Worm (Caenorhabditis elegans) whole organism, early embryonic: ENCODE measurements around the gene eas-1.

Source experiments
- B0310.2 ChIP-seq: sonication (generic microtip); optimal IDR thresholded peaks from 2 replicates; lab custom pipeline; 2016; ENCODE audit warnings: mild to moderate bottlenecking, missing genetic modification characterization, missing compliant biosample characterization
- F13C5.2 ChIP-seq: sonication (generic microtip); optimal IDR thresholded peaks from 2 replicates; lab custom pipeline; 2017; ENCODE audit warnings: mild to moderate bottlenecking, missing genetic modification characterization, inconsistent platforms, missing compliant biosample characterization
- aly-1 ChIP-seq: sonication (generic microtip); optimal IDR thresholded peaks from 2 replicates; lab custom pipeline; 2016; ENCODE audit warnings: missing genetic modification characterization, missing compliant biosample characterization
- ama-1 ChIP-seq: fragments of 150-350 bp; optimal IDR thresholded peaks from 2 replicates; lab custom pipeline; 2014
- ceh-13 ChIP-seq: fragments of 200-800 bp; sonication (Bioruptor generic); optimal IDR thresholded peaks from 2 replicates; lab custom pipeline; 2018; ENCODE audit warnings: mild to moderate bottlenecking, missing genetic modification characterization, missing compliant biosample characterization
- ceh-36 ChIP-seq: sonication (generic microtip); optimal IDR thresholded peaks from 2 replicates; lab custom pipeline; 2016; ENCODE audit warnings: missing genetic modification characterization, inconsistent platforms, missing compliant biosample characterization
- ets-7 ChIP-seq: sonication (generic microtip); optimal IDR thresholded peaks from 2 replicates; lab custom pipeline; 2016; ENCODE audit warnings: missing genotype, missing genetic modification characterization, missing compliant biosample characterization
- flt-1 ChIP-seq: fragments of 200-800 bp; sonication (Bioruptor generic); IDR thresholded peaks from 2 replicates; pipeline ENCODE4 v1.3.6; 2022; ENCODE audit warnings: missing genetic modification characterization, missing compliant biosample characterization
- hmbx-1 ChIP-seq: sonication (generic microtip); optimal IDR thresholded peaks from 2 replicates; lab custom pipeline; 2016; ENCODE audit warnings: mild to moderate bottlenecking, missing genetic modification characterization, missing compliant biosample characterization
- hmg-4 ChIP-seq: fragments of 200-800 bp; sonication (Bioruptor generic); optimal IDR thresholded peaks from 2 replicates; lab custom pipeline; 2018; ENCODE audit warnings: mild to moderate bottlenecking, missing genetic modification characterization, missing compliant biosample characterization
- hnd-1 ChIP-seq: sonication (generic microtip); optimal IDR thresholded peaks from 2 replicates; lab custom pipeline; 2016; ENCODE audit warnings: missing genetic modification characterization, missing compliant biosample characterization
- pes-1 ChIP-seq: fragments of 200-800 bp; sonication (Bioruptor generic); IDR thresholded peaks from 2 replicates; pipeline ENCODE4 v1.3.6; 2022; ENCODE audit warnings: missing genetic modification reagents, missing genetic modification characterization, missing compliant biosample characterization
- scrt-1 ChIP-seq: fragments of 200-800 bp; sonication (Bioruptor generic); IDR thresholded peaks from 2 replicates; pipeline ENCODE4 v1.3.6; 2022; ENCODE audit warnings: missing genetic modification characterization, missing compliant biosample characterization
- sea-1 ChIP-seq: fragments of 200-800 bp; sonication (Bioruptor generic); conservative IDR thresholded peaks from 2 replicates; pipeline ENCODE4 v1.3.6; 2022; ENCODE audit warnings: missing genetic modification characterization, missing compliant biosample characterization
- tbx-11 ChIP-seq: fragments of 200-800 bp; sonication (Bioruptor generic); IDR thresholded peaks from 2 replicates; pipeline ENCODE4 v1.3.6; 2022; ENCODE audit warnings: missing genetic modification characterization, missing compliant biosample characterization
- tbx-37 ChIP-seq: fragments of 200-800 bp; sonication (Bioruptor generic); conservative IDR thresholded peaks from 2 replicates; pipeline ENCODE4 v1.3.6; 2022; ENCODE audit warnings: missing genetic modification reagents, missing genetic modification characterization, missing compliant biosample characterization
- tra-4 ChIP-seq: sonication (generic microtip); optimal IDR thresholded peaks from 2 replicates; lab custom pipeline; 2017; ENCODE audit warnings: missing genetic modification characterization, missing compliant biosample characterization

Gene eas-1

DNA sequence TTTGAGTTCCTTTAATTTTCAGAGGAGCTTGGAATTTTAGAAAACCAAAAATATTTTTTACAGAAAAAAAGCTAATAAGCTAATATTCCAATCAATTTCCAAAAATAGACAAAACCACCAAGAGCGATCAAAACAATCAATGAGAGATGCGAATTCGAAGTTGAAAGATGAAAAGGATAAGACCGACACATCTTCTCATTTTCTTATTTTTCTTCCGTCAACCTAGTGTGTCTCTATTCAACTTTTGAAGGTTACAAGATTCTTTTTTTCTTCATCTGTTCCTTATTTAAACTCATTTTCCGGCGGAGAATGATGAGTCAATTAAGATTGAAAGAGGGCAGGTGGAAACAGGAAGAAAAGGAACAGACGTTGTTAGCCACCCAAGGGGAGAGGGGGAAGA, 27.4 kb downstream of the eas-1 start:
- TF ChIP-seq scrt-1, result no peak
- TF ChIP-seq tbx-37 (GFP tag; lab: Robert Waterston, UW), result no peak
- TF ChIP-seq aly-1, result no peak
- TF ChIP-seq ets-7 (tag; lab: Kevin White, UChicago), result no peak
- TF ChIP-seq ceh-13 (GFP tag; lab: Kevin White, UChicago), result no peak
- TF ChIP-seq hmbx-1 (tag; lab: Kevin White, UChicago), result no peak
- no peak for TF ChIP-seq B0310.2 (tag; lab: Kevin White, UChicago)
- no peak for TF ChIP-seq ceh-36
- TF ChIP-seq ama-1 (lab: Kevin White, UChicago), result no peak
- no peak for TF ChIP-seq hmg-4 (GFP tag; lab: Kevin White, UChicago)
- TF ChIP-seq tbx-11 (GFP tag; lab: Robert Waterston, UW), result no peak
- no peak for TF ChIP-seq F13C5.2 (tag; lab: Kevin White, UChicago)
- no peak for TF ChIP-seq flt-1 (GFP tag; lab: Robert Waterston, UW)
- TF ChIP-seq sea-1 (GFP tag; lab: Robert Waterston, UW), result no peak
- TF ChIP-seq pes-1 (GFP tag; lab: Robert Waterston, UW), result no peak
- TF ChIP-seq tra-4 (tag; lab: Kevin White, UChicago), result no peak
- TF ChIP-seq hnd-1, result no peak

DNA sequence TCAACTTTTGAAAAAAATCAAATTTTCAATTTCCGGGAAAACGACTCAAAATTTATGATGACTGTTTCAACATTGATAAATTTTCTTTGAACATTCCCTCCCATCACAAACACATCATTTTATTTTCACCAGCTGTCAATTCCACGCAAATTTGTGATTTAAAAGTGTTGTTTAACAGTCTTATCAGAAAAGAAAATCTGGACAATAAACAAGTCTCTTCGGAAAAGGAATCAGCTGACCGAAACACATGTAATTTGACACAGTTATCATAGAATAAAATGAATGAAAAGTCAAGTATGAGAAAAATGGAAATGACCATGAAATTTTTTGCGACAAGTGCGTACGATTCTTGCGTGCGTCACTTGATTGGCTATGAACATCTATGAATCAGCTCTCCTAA, 28.9 kb downstream of the eas-1 start:
- no peak for TF ChIP-seq F13C5.2 (tag; lab: Kevin White, UChicago)
- TF ChIP-seq tbx-37 (GFP tag; lab: Robert Waterston, UW), result no peak
- TF ChIP-seq pes-1 (GFP tag; lab: Robert Waterston, UW), result no peak
- TF ChIP-seq ceh-13 (GFP tag; lab: Kevin White, UChicago), result no peak
- TF ChIP-seq flt-1 (GFP tag; lab: Robert Waterston, UW), result no peak
- no peak for TF ChIP-seq tra-4 (tag; lab: Kevin White, UChicago)
- TF ChIP-seq scrt-1, result no peak
- TF ChIP-seq ama-1 (lab: Kevin White, UChicago), result no peak
- no peak for TF ChIP-seq aly-1
- no peak for TF ChIP-seq ets-7 (tag; lab: Kevin White, UChicago)
- TF ChIP-seq hmbx-1 (tag; lab: Kevin White, UChicago), result no peak

DNA sequence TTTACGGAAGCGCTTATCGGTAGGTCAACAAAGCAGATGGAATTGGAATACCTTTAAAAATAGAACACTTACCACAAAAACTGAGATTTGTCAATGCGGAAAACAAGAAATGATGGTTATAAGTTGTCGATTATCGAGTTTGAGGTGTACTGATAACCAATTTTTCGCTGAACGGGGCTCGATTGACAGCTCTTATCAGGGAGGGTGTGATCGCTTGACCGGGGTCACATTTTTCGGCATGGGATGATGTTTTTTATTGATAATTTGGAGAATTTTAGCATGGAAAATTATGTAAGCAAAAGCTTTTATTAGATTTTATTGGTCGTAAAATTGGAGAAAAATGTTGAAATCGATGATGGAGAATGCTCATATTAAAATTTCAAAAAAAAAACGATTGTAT, 29.7 kb downstream of the eas-1 start:
- no peak for TF ChIP-seq B0310.2 (tag; lab: Kevin White, UChicago)
- TF ChIP-seq ama-1 (lab: Kevin White, UChicago), result no peak
- TF ChIP-seq hmbx-1 (tag; lab: Kevin White, UChicago), result no peak
- TF ChIP-seq aly-1, result no peak
- no peak for TF ChIP-seq hnd-1
- no peak for TF ChIP-seq hmg-4 (GFP tag; lab: Kevin White, UChicago)
- no peak for TF ChIP-seq ceh-13 (GFP tag; lab: Kevin White, UChicago)
- TF ChIP-seq pes-1 (GFP tag; lab: Robert Waterston, UW), result no peak
- no peak for TF ChIP-seq F13C5.2 (tag; lab: Kevin White, UChicago)
- no peak for TF ChIP-seq flt-1 (GFP tag; lab: Robert Waterston, UW)
- TF ChIP-seq ets-7 (tag; lab: Kevin White, UChicago), result no peak
- TF ChIP-seq tbx-11 (GFP tag; lab: Robert Waterston, UW), result no peak
- no peak for TF ChIP-seq ceh-36
- TF ChIP-seq scrt-1, result no peak
- no peak for TF ChIP-seq tra-4 (tag; lab: Kevin White, UChicago)

DNA sequence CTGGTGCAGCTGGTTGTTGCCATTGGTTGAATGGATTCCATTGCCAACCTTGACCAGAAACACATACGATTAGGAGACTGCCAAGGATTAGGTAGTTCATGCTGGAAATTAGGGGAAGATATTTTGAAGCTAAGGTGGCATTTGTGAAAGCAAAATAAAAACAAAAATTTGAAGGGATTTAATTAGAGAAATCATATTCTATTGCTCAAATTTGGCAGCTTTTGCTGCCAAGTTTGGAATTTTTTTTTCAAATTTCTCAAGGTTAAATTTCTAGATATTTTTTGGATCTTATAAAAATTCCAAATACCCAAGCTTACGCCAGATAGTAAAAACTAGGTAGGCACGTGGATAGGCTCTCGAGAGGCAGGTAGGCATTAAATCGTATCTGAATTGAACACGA, 31.1 kb downstream of the eas-1 start, which contains the start of gene F26G1.5:
TSS of gene F26G1.5 (minus strand) at position 101 of the 400 bp plus-strand sequence.
- TF ChIP-seq ceh-13 (GFP tag; lab: Kevin White, UChicago), result no peak
- no peak for TF ChIP-seq hnd-1
- no peak for TF ChIP-seq scrt-1

DNA sequence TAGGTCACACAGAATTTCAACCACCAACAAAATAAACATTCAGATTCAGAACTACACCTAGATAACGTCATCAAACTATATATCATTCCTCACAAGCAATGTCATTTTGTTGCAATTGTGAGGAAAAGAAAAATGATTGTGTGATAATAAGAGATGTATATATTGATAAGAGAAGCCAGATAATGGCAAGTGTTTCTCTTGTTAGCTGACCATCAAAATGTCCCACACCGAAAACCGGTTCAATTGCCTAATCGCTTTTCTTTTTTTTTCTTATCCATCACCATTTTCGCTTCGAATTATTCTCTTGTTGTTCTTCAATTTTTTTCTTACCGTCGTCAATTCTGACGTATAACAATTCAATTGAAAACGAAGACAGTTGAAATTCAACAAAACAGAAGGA, 32.2 kb downstream of the eas-1 start:
- TF ChIP-seq ceh-36 (no peak), ama-1 (lab: Kevin White, UChicago) (no peak), ceh-13 (GFP tag; lab: Kevin White, UChicago) (no peak), flt-1 (GFP tag; lab: Robert Waterston, UW) (no peak), tbx-11 (GFP tag; lab: Robert Waterston, UW) (no peak), tra-4 (tag; lab: Kevin White, UChicago) (no peak)

DNA sequence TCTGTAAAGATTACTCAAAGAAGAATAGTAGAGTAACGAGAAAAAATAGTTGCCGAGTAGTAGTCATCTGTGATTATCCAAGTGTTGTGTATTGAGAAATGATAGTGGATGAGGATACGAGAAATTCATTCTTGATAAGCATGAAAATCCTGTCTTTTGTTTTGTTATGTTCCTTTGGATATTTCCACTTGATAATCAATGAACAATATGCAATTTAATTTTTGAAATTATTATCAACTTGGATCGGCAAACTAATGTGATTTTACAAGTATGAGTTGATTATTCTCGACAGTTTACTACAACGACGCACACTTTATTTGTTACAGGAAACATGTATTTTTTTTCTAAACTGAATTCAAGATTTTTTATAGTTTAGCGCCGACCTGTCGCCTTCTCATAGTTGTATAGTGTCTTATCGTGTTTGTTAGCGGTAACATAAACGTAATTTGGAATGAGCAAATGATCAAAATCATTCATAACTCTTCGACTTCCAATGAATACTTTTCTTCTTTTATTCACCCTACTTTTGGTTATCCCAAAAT, 33.8 kb downstream of the eas-1 start, which contains the start of the genes F26G1.9 and F26G1.10:
TSS of gene F26G1.9 (minus strand) at position 101 of the 542 bp plus-strand sequence.
TSS of gene F26G1.10 (plus strand) at position 492 of the 542 bp plus-strand sequence.
- TF ChIP-seq ets-7 (tag; lab: Kevin White, UChicago), result no peak
- no peak for TF ChIP-seq ceh-13 (GFP tag; lab: Kevin White, UChicago)

DNA sequence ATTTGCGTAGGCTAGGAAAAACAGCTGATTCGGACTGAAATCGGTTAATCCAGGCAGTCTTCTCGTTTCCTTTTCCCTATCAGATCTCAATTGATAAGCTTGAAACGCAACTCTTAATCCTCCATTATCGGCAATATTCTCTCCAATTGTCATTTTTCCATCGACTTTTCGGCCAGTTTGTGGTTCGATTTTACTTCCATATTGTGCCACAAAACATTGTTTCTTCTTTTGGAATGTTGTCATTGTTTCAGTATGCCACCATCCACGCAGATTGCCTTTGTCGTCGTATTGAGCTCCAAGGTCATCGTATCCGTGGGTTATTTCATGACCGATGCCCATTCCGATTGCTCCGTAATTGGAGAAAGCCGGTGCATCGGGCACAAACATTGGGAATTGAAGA, 35.6 kb downstream of the eas-1 start:
- TF ChIP-seq scrt-1 (no peak), hmbx-1 (tag; lab: Kevin White, UChicago) (no peak), flt-1 (GFP tag; lab: Robert Waterston, UW) (no peak)

DNA sequence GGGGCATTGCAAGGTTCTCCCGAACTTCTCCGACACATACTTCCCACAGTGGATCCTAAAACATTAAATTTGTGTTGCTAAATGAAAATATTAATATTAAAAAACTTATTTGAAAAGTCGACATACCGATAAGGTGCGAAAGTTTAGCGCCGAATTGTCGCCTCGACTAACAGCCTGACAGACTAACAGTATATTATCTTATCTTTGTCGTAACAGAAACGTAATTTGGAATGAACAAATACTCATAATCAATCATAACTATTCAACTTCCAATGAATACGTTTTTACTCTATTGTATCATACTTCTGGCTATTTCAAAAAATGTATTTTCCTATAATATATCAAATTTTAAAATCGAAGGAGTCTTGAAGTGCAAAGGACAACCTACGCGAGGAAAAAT, 36.7 kb downstream of the eas-1 start, which contains the start of gene F26G1.11:
TSS of gene F26G1.11 (plus strand) at position 205 of the 400 bp plus-strand sequence.
- no peak for TF ChIP-seq ceh-13 (GFP tag; lab: Kevin White, UChicago)
- TF ChIP-seq ets-7 (tag; lab: Kevin White, UChicago), result no peak
- TF ChIP-seq F13C5.2 (tag; lab: Kevin White, UChicago), result no peak
- no peak for TF ChIP-seq tra-4 (tag; lab: Kevin White, UChicago)
